Worm (Caenorhabditis elegans) whole organism, late embryonic: Measurements from ENCODE around the gene asd-1.

Source experiments
- fkh-10 ChIP-seq: fragments of 150-350 bp; optimal IDR thresholded peaks from 2 replicates; lab custom pipeline; 2014; ENCODE audit warnings: missing biosample characterization, missing genetic modification reagents, missing genetic modification characterization
- nhr-11 ChIP-seq: fragments of 150-350 bp; optimal IDR thresholded peaks from 2 replicates; lab custom pipeline; 2014; ENCODE audit warnings: missing biosample characterization, missing genetic modification characterization

- TF ChIP-seq nhr-11: no peak
- no peak for TF ChIP-seq fkh-10 (GFP tag; lab: Kevin White, UChicago)
Measured at ce11 chrIII:4175489-4175888, 21.6 kb upstream of the asd-1 start.
